Fruit fly (Drosophila melanogaster) whole organism, embryonic: ENCODE results near the gene wdn.

Experiments
- Ada2b ChIP-seq: fragments of 200-800 bp; sonication (Bioruptor generic); IDR thresholded peaks from 2 replicates; pipeline ENCODE4 v1.3.6; 2022; ENCODE audit warnings: missing biosample characterization, missing genetic modification characterization
- Atf3 ChIP-seq: fragments of 200-800 bp; sonication (Bioruptor generic); optimal IDR thresholded peaks from 3 replicates; lab custom pipeline; 2016; ENCODE audit warnings: missing biosample characterization, missing genetic modification characterization
- CG10366 ChIP-seq: fragments of 200-800 bp; sonication (Bioruptor generic); IDR thresholded peaks from 2 replicates; pipeline ENCODE4 v1.3.6; 2022; ENCODE audit warnings: missing biosample characterization, missing genetic modification characterization
- CG10543 ChIP-seq: fragments of 200-800 bp; sonication (Bioruptor generic); optimal IDR thresholded peaks from 3 replicates; lab custom pipeline; 2017; ENCODE audit warnings: missing biosample characterization, mild to moderate bottlenecking, missing genetic modification characterization, moderate library complexity
- CG10979 ChIP-seq: fragments of 200-800 bp; sonication (Bioruptor generic); optimal IDR thresholded peaks from 2 replicates; lab custom pipeline; 2018; ENCODE audit warnings: missing biosample characterization, mild to moderate bottlenecking, missing genetic modification characterization, moderate library complexity
- CG11456 ChIP-seq: fragments of 200-800 bp; sonication (Bioruptor generic); IDR thresholded peaks from 3 replicates; pipeline ENCODE4 v1.3.6; 2022; ENCODE audit warnings: missing biosample characterization, missing genetic modification characterization
- CG12744 ChIP-seq: fragments of 200-800 bp; sonication (Bioruptor generic); optimal IDR thresholded peaks from 2 replicates; lab custom pipeline; 2016; ENCODE audit warnings: missing biosample characterization, missing genetic modification characterization
- CG12769 ChIP-seq: fragments of 200-800 bp; sonication (Bioruptor generic); optimal IDR thresholded peaks from 2 replicates; lab custom pipeline; 2019; ENCODE audit warnings: missing biosample characterization, mild to moderate bottlenecking, missing genetic modification characterization, moderate library complexity
- CG13624 ChIP-seq: fragments of 200-800 bp; sonication (Bioruptor generic); optimal IDR thresholded peaks from 2 replicates; lab custom pipeline; 2016; ENCODE audit warnings: missing biosample characterization, missing genetic modification characterization
- CG14860 ChIP-seq: fragments of 200-800 bp; sonication (Bioruptor generic); IDR thresholded peaks from 3 replicates; pipeline ENCODE4 v1.3.6; 2022; ENCODE audit warnings: missing biosample characterization, missing genetic modification characterization; ENCODE audit not compliant: partially characterized antibody
- CG14965 ChIP-seq: fragments of 200-800 bp; sonication (Bioruptor generic); optimal IDR thresholded peaks from 2 replicates; lab custom pipeline; 2016; ENCODE audit warnings: missing biosample characterization, missing genetic modification characterization, borderline replicate concordance
- CG15696 ChIP-seq: fragments of 200-800 bp; sonication (Bioruptor generic); optimal IDR thresholded peaks from 2 replicates; lab custom pipeline; 2019; ENCODE audit warnings: missing biosample characterization, mild to moderate bottlenecking, missing genetic modification characterization, moderate library complexity
- CG17186 ChIP-seq: fragments of 200-800 bp; sonication (Bioruptor generic); optimal IDR thresholded peaks from 3 replicates; lab custom pipeline; 2017; ENCODE audit warnings: missing biosample characterization, missing genetic modification reagents, missing genetic modification characterization
- CG18599 ChIP-seq: fragments of 200-800 bp; sonication (Bioruptor generic); optimal IDR thresholded peaks from 3 replicates; lab custom pipeline; 2017; ENCODE audit warnings: missing biosample characterization, missing genetic modification characterization, mild to moderate bottlenecking, moderate library complexity, missing genetic modification reagents
- CG2116 ChIP-seq: fragments of 200-800 bp; sonication (Bioruptor generic); optimal IDR thresholded peaks from 3 replicates; lab custom pipeline; 2018; ENCODE audit warnings: missing biosample characterization, mild to moderate bottlenecking, missing genetic modification characterization
- CG31388 ChIP-seq: fragments of 200-800 bp; sonication (Bioruptor generic); optimal IDR thresholded peaks from 2 replicates; lab custom pipeline; 2016; ENCODE audit warnings: missing biosample characterization, missing genetic modification characterization
- CG3281 ChIP-seq: fragments of 200-800 bp; sonication (Bioruptor generic); optimal IDR thresholded peaks from 3 replicates; lab custom pipeline; 2017; ENCODE audit warnings: missing biosample characterization, mild to moderate bottlenecking, missing genetic modification characterization
- CG6272 ChIP-seq: fragments of 200-800 bp; sonication (Bioruptor generic); IDR thresholded peaks from 2 replicates; pipeline ENCODE4 v1.3.6; 2022; ENCODE audit warnings: missing biosample characterization, missing genetic modification characterization
- CG8290 ChIP-seq, 3 experiments: fragments of 200-800 bp; sonication (Bioruptor generic); optimal IDR thresholded peaks; 2 replicates each; lab custom pipeline; 2016 to 2019; ENCODE audit warnings: missing biosample characterization in 3 of 3, missing genetic modification characterization in 3 of 3, mild to moderate bottlenecking in 2 of 3, moderate library complexity in 1 of 3
- Camta ChIP-seq: fragments of 200-800 bp; sonication (Bioruptor generic); optimal IDR thresholded peaks from 2 replicates; lab custom pipeline; 2016; ENCODE audit warnings: missing biosample characterization, missing genetic modification characterization
- Chrac-16 ChIP-seq: fragments of 200-800 bp; sonication (Bioruptor generic); optimal IDR thresholded peaks from 3 replicates; lab custom pipeline; 2016; ENCODE audit warnings: missing biosample characterization, missing genetic modification characterization
- D19B ChIP-seq: fragments of 200-800 bp; sonication (Bioruptor generic); optimal IDR thresholded peaks from 2 replicates; lab custom pipeline; 2017; ENCODE audit warnings: missing biosample characterization, mild to moderate bottlenecking, missing genetic modification characterization
- Dp ChIP-seq: fragments of 200-800 bp; sonication (Bioruptor generic); optimal IDR thresholded peaks from 2 replicates; lab custom pipeline; 2018; ENCODE audit warnings: missing biosample characterization, mild to moderate bottlenecking, missing genetic modification characterization, moderate library complexity
- Drgx ChIP-seq: fragments of 200-800 bp; sonication (Bioruptor generic); IDR thresholded peaks from 2 replicates; pipeline ENCODE4 v1.3.6; 2022; ENCODE audit warnings: missing biosample characterization, missing genetic modification characterization
- HLH54F ChIP-seq: fragments of 200-800 bp; sonication (Bioruptor generic); optimal IDR thresholded peaks from 3 replicates; lab custom pipeline; 2016; ENCODE audit warnings: missing biosample characterization, missing genetic modification characterization
- HLHmδ ChIP-seq: fragments of 200-800 bp; sonication (Bioruptor generic); optimal IDR thresholded peaks from 2 replicates; lab custom pipeline; 2018; ENCODE audit warnings: missing biosample characterization, mild to moderate bottlenecking, missing genetic modification characterization, moderate library complexity
- Hand ChIP-seq: fragments of 200-800 bp; sonication (Bioruptor generic); optimal IDR thresholded peaks from 2 replicates; lab custom pipeline; 2017; ENCODE audit warnings: mild to moderate bottlenecking, missing biosample characterization, missing genetic modification reagents, missing genetic modification characterization
- Hr39 ChIP-seq: fragments of >200 bp; optimal IDR thresholded peaks from 2 replicates; lab custom pipeline; 2017
- Max ChIP-seq: fragments of 200-800 bp; sonication (Bioruptor generic); optimal IDR thresholded peaks from 2 replicates; lab custom pipeline; 2016; ENCODE audit warnings: missing biosample characterization, mild to moderate bottlenecking, missing genetic modification characterization
- NC2β ChIP-seq: fragments of 200-800 bp; sonication (Bioruptor generic); optimal IDR thresholded peaks from 2 replicates; lab custom pipeline; 2016; ENCODE audit warnings: missing biosample characterization, missing genetic modification characterization
- NK7.1 ChIP-seq: fragments of 200-800 bp; sonication (Bioruptor generic); optimal IDR thresholded peaks from 3 replicates; lab custom pipeline; 2016; ENCODE audit warnings: missing biosample characterization, missing genetic modification characterization
- Oli ChIP-seq: fragments of 200-800 bp; sonication (Bioruptor generic); optimal IDR thresholded peaks from 2 replicates; lab custom pipeline; 2018; ENCODE audit warnings: missing biosample characterization, mild to moderate bottlenecking, missing genetic modification characterization, moderate library complexity
- Side ChIP-seq: fragments of 200-800 bp; sonication (Bioruptor generic); optimal IDR thresholded peaks from 2 replicates; lab custom pipeline; 2016; ENCODE audit warnings: missing biosample characterization, missing genetic modification characterization
- Sox100B ChIP-seq: fragments of 200-800 bp; sonication (Bioruptor generic); optimal IDR thresholded peaks from 3 replicates; lab custom pipeline; 2018; ENCODE audit warnings: missing biosample characterization, mild to moderate bottlenecking, missing genetic modification characterization
- ara ChIP-seq: fragments of 200-800 bp; sonication (Bioruptor generic); IDR thresholded peaks from 2 replicates; pipeline ENCODE4 v1.3.6; 2022; ENCODE audit warnings: missing biosample characterization, missing genetic modification characterization
- chinmo ChIP-seq: fragments of 200-800 bp; sonication (Bioruptor generic); IDR thresholded peaks from 4 replicates; pipeline ENCODE4 v1.3.6; 2022; ENCODE audit warnings: missing biosample characterization, missing genetic modification characterization; ENCODE audit not compliant: partially characterized antibody
- chm ChIP-seq: fragments of 200-800 bp; sonication (Bioruptor generic); IDR thresholded peaks from 2 replicates; pipeline ENCODE4 v1.3.6; 2022; ENCODE audit warnings: missing biosample characterization, missing genetic modification characterization
- dmrt99B ChIP-seq: fragments of 200-800 bp; sonication (Bioruptor generic); optimal IDR thresholded peaks from 2 replicates; lab custom pipeline; 2018; ENCODE audit warnings: missing biosample characterization, mild to moderate bottlenecking, missing genetic modification characterization, moderate library complexity
- ems ChIP-seq: fragments of 200-800 bp; sonication (Bioruptor generic); optimal IDR thresholded peaks from 3 replicates; lab custom pipeline; 2016; ENCODE audit warnings: missing biosample characterization, missing genetic modification characterization
- fd64A ChIP-seq: fragments of 200-800 bp; sonication (Bioruptor generic); optimal IDR thresholded peaks from 3 replicates; lab custom pipeline; 2018; ENCODE audit warnings: missing biosample characterization, mild to moderate bottlenecking, missing genetic modification characterization
- grau ChIP-seq: fragments of 200-800 bp; optimal IDR thresholded peaks from 3 replicates; lab custom pipeline; 2019; ENCODE audit warnings: missing biosample characterization, mild to moderate bottlenecking, missing genetic modification characterization, moderate library complexity
- jing ChIP-seq: fragments of 200-800 bp; sonication (Bioruptor generic); optimal IDR thresholded peaks from 2 replicates; lab custom pipeline; 2018; ENCODE audit warnings: missing biosample characterization, mild to moderate bottlenecking, missing genetic modification characterization
- kay ChIP-seq: fragments of 200-800 bp; sonication (Bioruptor generic); optimal IDR thresholded peaks from 2 replicates; lab custom pipeline; 2016; ENCODE audit warnings: missing biosample characterization, missing genetic modification characterization
- maf-S ChIP-seq: fragments of 200-800 bp; sonication (Bioruptor generic); optimal IDR thresholded peaks from 2 replicates; lab custom pipeline; 2016; ENCODE audit warnings: missing biosample characterization, missing genetic modification characterization
- onecut ChIP-seq: fragments of 200-800 bp; sonication (Bioruptor generic); IDR thresholded peaks from 2 replicates; pipeline ENCODE4 v1.3.6; 2022; ENCODE audit warnings: missing biosample characterization, missing genetic modification characterization
- phol ChIP-seq: fragments of 200-800 bp; sonication (Bioruptor generic); optimal IDR thresholded peaks from 3 replicates; lab custom pipeline; 2018; ENCODE audit warnings: missing biosample characterization, mild to moderate bottlenecking, missing genetic modification characterization, moderate library complexity
- sens-2 ChIP-seq: fragments of 200-800 bp; sonication (Bioruptor generic); IDR thresholded peaks from 2 replicates; pipeline ENCODE4 v1.3.6; 2022; ENCODE audit warnings: missing biosample characterization, missing genetic modification characterization
- sim ChIP-seq: fragments of 200-800 bp; sonication (Bioruptor generic); IDR thresholded peaks from 2 replicates; pipeline ENCODE4 v1.3.6; 2022; ENCODE audit warnings: missing biosample characterization, missing genetic modification characterization

The wdn gene

dm6 chr3R:28858241-28858647 lies 47.1 kb upstream of the wdn start (continued):
- TF ChIP-seq CG8290 (GFP tag; optimal IDR thresholded peaks at IDR 0.05; lab: Kevin White, UChicago) (peak; percentile 24), CG8290 (tag; optimal IDR thresholded peaks at IDR 0.05; lab: Kevin White, UChicago) (no peak), Side (no peak), CG2116 (GFP tag; lab: Kevin White, UChicago) (peak; percentile 26), CG12769 (peak; percentile 9), Drgx (peak; percentile 78), chinmo (peak; percentile 84; the same call in 3 of the 4 replicates)
- TF ChIP-seq, all 482 proteins: peak for 37

- TF ChIP-seq CG6272 (GFP tag; lab: Robert Waterston, UW) (no peak), fd64A (peak; percentile 33), HLH54F (peak; percentile 18), kay (GFP tag; lab: Kevin White, UChicago) (no peak), CG3281 (GFP tag; lab: Kevin White, UChicago) (no peak), CG31388 (GFP tag; lab: Kevin White, UChicago) (no peak), sens-2 (GFP tag; lab: Robert Waterston, UW) (peak; percentile 41; the same call in 1 of the 2 replicates), onecut (0 out of 2 replicates have a peak, but pooled peaks have one; percentile 31), grau (tag; lab: Kevin White, UChicago) (peak; percentile 46), sim (GFP tag; lab: Robert Waterston, UW) (0 out of 2 replicates have a peak, but pooled peaks have one; percentile 32), CG15696 (tag; lab: Kevin White, UChicago) (peak; percentile 1), CG14965 (GFP tag; lab: Kevin White, UChicago) (no peak), CG17186 (GFP tag; lab: Kevin White, UChicago) (no peak), Camta (peak; percentile 25), CG12744 (no peak), Hand (no peak), Max (GFP tag; lab: Kevin White, UChicago) (no peak), jing (GFP tag; lab: Kevin White, UChicago) (no peak), ara (GFP tag; lab: Robert Waterston, UW) (0 out of 2 replicates have a peak, but pooled peaks have one; percentile 39), CG10543 (GFP tag; lab: Kevin White, UChicago) (no peak), chm (GFP tag; lab: Robert Waterston, UW) (no peak), Hr39 (lab: Kevin White, UChicago) (no peak), Dp (GFP tag; lab: Kevin White, UChicago) (no peak), NC2β (GFP tag; lab: Kevin White, UChicago) (peak; percentile 23), CG18599 (GFP tag; lab: Kevin White, UChicago) (peak; percentile 18), D19B (GFP tag; lab: Kevin White, UChicago) (no peak), Chrac-16 (GFP tag; lab: Kevin White, UChicago) (peak; percentile 6), CG10979 (tag; lab: Kevin White, UChicago) (peak; percentile 60), maf-S (GFP tag; lab: Kevin White, UChicago) (no peak), CG11456 (GFP tag; lab: Robert Waterston, UW) (0 out of 3 replicates have a peak, but pooled peaks have one; percentile 4), Oli (tag; lab: Kevin White, UChicago) (peak; percentile 49), NK7.1 (GFP tag; lab: Kevin White, UChicago) (no peak), Ada2b (0 out of 2 replicates have a peak, but pooled peaks have one; percentile 31), phol (tag; lab: Kevin White, UChicago) (peak; percentile 56), HLHmδ (no peak), ems (GFP tag; lab: Kevin White, UChicago) (peak; percentile 7), dmrt99B (tag; lab: Kevin White, UChicago) (peak; percentile 68), CG14860 (GFP tag; lab: Robert Waterston, UW) (no peak), CG10366 (GFP tag; lab: Robert Waterston, UW) (peak; percentile 38), Atf3 (GFP tag; lab: Kevin White, UChicago) (no peak), CG13624 (GFP tag; lab: Kevin White, UChicago) (no peak), Sox100B (GFP tag; lab: Kevin White, UChicago) (peak; percentile 14)
Measured at dm6 chr3R:28857287-28858024, 46.3 kb upstream of the wdn start.
